Worm (Caenorhabditis elegans) whole organism, L4/young adult: ENCODE measurements around the gene str-199.

Experiments
- dao-5 ChIP-seq: sonication (generic microtip); optimal IDR thresholded peaks from 2 replicates; lab custom pipeline; 2016; ENCODE audit warnings: missing genotype, missing genetic modification characterization, moderate library complexity, missing compliant biosample characterization
- him-1 ChIP-seq: sonication (generic microtip); optimal IDR thresholded peaks from 2 replicates; lab custom pipeline; 2016; ENCODE audit warnings: missing genotype, missing genetic modification reagents, missing genetic modification characterization, missing compliant biosample characterization

ce11 chrV:17159430-17159924, 30.8 kb downstream of the str-199 start, which contains the start of gene F40D4.12:
- TF ChIP-seq him-1 (tag; lab: Kevin White, UChicago) (no peak), dao-5 (tag; lab: Kevin White, UChicago) (no peak)
